Worm (Caenorhabditis elegans) whole organism, young adult: Measurements from ENCODE around the gene chtb-2.
A peak's percentile ranks its signal among the peaks of the same experiment; 100 is the strongest.

ENCODE experiments used
- B0336.3 ChIP-seq: fragments of 200-800 bp; sonication (Bioruptor generic); IDR thresholded peaks from 2 replicates; pipeline ENCODE4 v1.3.6; 2022; ENCODE audit warnings: missing genetic modification characterization, missing compliant biosample characterization
- C17E4.6 ChIP-seq: fragments of 200-800 bp; sonication (Bioruptor generic); IDR thresholded peaks from 2 replicates; pipeline ENCODE4 v1.3.6; 2022; ENCODE audit warnings: missing genetic modification reagents, missing genetic modification characterization, missing compliant biosample characterization
- F37B4.10 ChIP-seq: fragments of 200-800 bp; sonication (Bioruptor generic); IDR thresholded peaks from 2 replicates; pipeline ENCODE4 v1.3.6; 2022; ENCODE audit warnings: missing genetic modification characterization, missing compliant biosample characterization
- K11D2.4 ChIP-seq: fragments of 200-800 bp; sonication (Bioruptor generic); IDR thresholded peaks from 2 replicates; pipeline ENCODE4 v1.3.6; 2022; ENCODE audit warnings: missing genetic modification reagents, missing genetic modification characterization, missing compliant biosample characterization
- T07F8.4 ChIP-seq: sonication (generic microtip); optimal IDR thresholded peaks from 2 replicates; lab custom pipeline; 2016; ENCODE audit warnings: mild to moderate bottlenecking, missing genetic modification characterization, moderate library complexity, missing compliant biosample characterization
- Y53F4B.3 ChIP-seq: fragments of 200-800 bp; sonication (Bioruptor generic); IDR thresholded peaks from 2 replicates; pipeline ENCODE4 v1.3.6; 2022; ENCODE audit warnings: missing genetic modification reagents, missing genetic modification characterization, missing compliant biosample characterization
- Y53G8AR.9 ChIP-seq: fragments of 200-800 bp; sonication (Bioruptor generic); conservative IDR thresholded peaks from 2 replicates; pipeline ENCODE4 v1.3.6; 2022; ENCODE audit warnings: missing genetic modification reagents, missing genetic modification characterization, missing compliant biosample characterization
- Y79H2A.3 ChIP-seq: fragments of 200-800 bp; sonication (Bioruptor generic); conservative IDR thresholded peaks from 2 replicates; pipeline ENCODE4 v1.3.6; 2022; ENCODE audit warnings: missing genetic modification reagents, missing genetic modification characterization, missing compliant biosample characterization
- akir-1 ChIP-seq: fragments of 200-800 bp; sonication (Bioruptor generic); optimal IDR thresholded peaks from 2 replicates; lab custom pipeline; 2018; ENCODE audit warnings: mild to moderate bottlenecking, missing genetic modification characterization, moderate library complexity, missing compliant biosample characterization
- athp-1 ChIP-seq: sonication (generic microtip); optimal IDR thresholded peaks from 2 replicates; lab custom pipeline; 2017; ENCODE audit warnings: mild to moderate bottlenecking, missing genetic modification characterization, missing compliant biosample characterization
- attf-5 ChIP-seq: fragments of 200-800 bp; sonication (Bioruptor generic); optimal IDR thresholded peaks from 2 replicates; lab custom pipeline; 2018; ENCODE audit warnings: mild to moderate bottlenecking, missing genetic modification characterization, missing compliant biosample characterization
- attf-6 ChIP-seq: fragments of 200-800 bp; sonication (Bioruptor generic); IDR thresholded peaks from 2 replicates; pipeline ENCODE4 v1.3.6; 2022; ENCODE audit warnings: missing genetic modification reagents, missing genetic modification characterization, missing compliant biosample characterization
- cebp-1 ChIP-seq, 2 experiments: fragments of 200-800 bp in 1 of 2; sonication (Bioruptor generic) in 1 of 2; sonication (generic microtip) in 1 of 2; IDR thresholded peaks in 1 of 2; optimal IDR thresholded peaks in 1 of 2; 2 replicates each; pipeline versions ENCODE4 v1.3.6 to Lab custom; 2017 to 2022; ENCODE audit warnings: missing compliant biosample characterization in 2 of 2, missing genetic modification characterization in 2 of 2, mild to moderate bottlenecking in 1 of 2, missing genetic modification reagents in 1 of 2, moderate library complexity in 1 of 2
- chd-7 ChIP-seq: sonication (generic microtip); optimal IDR thresholded peaks from 2 replicates; lab custom pipeline; 2016; ENCODE audit warnings: mild to moderate bottlenecking, missing genetic modification characterization, moderate library complexity, missing compliant biosample characterization
- die-1 ChIP-seq: sonication (generic microtip); optimal IDR thresholded peaks from 2 replicates; lab custom pipeline; 2016; ENCODE audit warnings: missing genotype, mild to moderate bottlenecking, missing genetic modification characterization, missing compliant biosample characterization
- dpff-1 ChIP-seq: sonication (generic microtip); optimal IDR thresholded peaks from 2 replicates; lab custom pipeline; 2017; ENCODE audit warnings: mild to moderate bottlenecking, missing genetic modification characterization, missing compliant biosample characterization
- egl-18 ChIP-seq: fragments of 200-800 bp; sonication (Bioruptor generic); IDR thresholded peaks from 2 replicates; pipeline ENCODE4 v1.3.6; 2022; ENCODE audit warnings: missing genetic modification reagents, missing genetic modification characterization, missing compliant biosample characterization
- egrh-3 ChIP-seq: fragments of 200-800 bp; sonication (Bioruptor generic); IDR thresholded peaks from 2 replicates; pipeline ENCODE4 v1.3.6; 2022; ENCODE audit warnings: missing genetic modification reagents, missing genetic modification characterization, missing compliant biosample characterization
- gei-17 ChIP-seq: fragments of 200-800 bp; sonication (Bioruptor generic); optimal IDR thresholded peaks from 2 replicates; lab custom pipeline; 2018; ENCODE audit warnings: mild to moderate bottlenecking, missing genetic modification characterization, missing compliant biosample characterization
- hlh-12 ChIP-seq: sonication (generic microtip); optimal IDR thresholded peaks from 2 replicates; lab custom pipeline; 2016; ENCODE audit warnings: missing genetic modification characterization, missing compliant biosample characterization
- hrde-1 ChIP-seq: sonication (generic microtip); optimal IDR thresholded peaks from 2 replicates; lab custom pipeline; 2016; ENCODE audit warnings: missing genetic modification characterization, mild to moderate bottlenecking, missing compliant biosample characterization, moderate library complexity, missing genotype, missing genetic modification reagents, borderline replicate concordance
- lin-40 ChIP-seq: sonication (generic microtip); optimal IDR thresholded peaks from 2 replicates; lab custom pipeline; 2016; ENCODE audit warnings: missing genetic modification characterization, mild to moderate bottlenecking, missing compliant biosample characterization, missing genotype, missing genetic modification reagents
- lin-54 ChIP-seq: fragments of 200-800 bp; sonication (Bioruptor generic); optimal IDR thresholded peaks from 2 replicates; lab custom pipeline; 2018; ENCODE audit warnings: mild to moderate bottlenecking, missing genetic modification characterization, missing compliant biosample characterization
- madf-8 ChIP-seq: fragments of 200-800 bp; sonication (Bioruptor generic); conservative IDR thresholded peaks from 2 replicates; pipeline ENCODE4 v1.3.6; 2022; ENCODE audit warnings: missing genetic modification reagents, missing genetic modification characterization, missing compliant biosample characterization
- mel-28 ChIP-seq: sonication (generic microtip); optimal IDR thresholded peaks from 2 replicates; lab custom pipeline; 2016; ENCODE audit warnings: borderline replicate concordance, mild to moderate bottlenecking, missing genetic modification characterization, missing compliant biosample characterization
- mes-4 ChIP-seq: sonication (generic microtip); optimal IDR thresholded peaks from 2 replicates; lab custom pipeline; 2016; ENCODE audit warnings: missing genotype, missing genetic modification characterization, missing compliant biosample characterization
- mxl-1 ChIP-seq: sonication (generic microtip); optimal IDR thresholded peaks from 2 replicates; lab custom pipeline; 2016; ENCODE audit warnings: missing genetic modification characterization, missing compliant biosample characterization
- nfya-1 ChIP-seq: sonication (generic microtip); optimal IDR thresholded peaks from 2 replicates; lab custom pipeline; 2017; ENCODE audit warnings: antibody characterized with exemption, missing compliant biosample characterization, missing genetic modification characterization, borderline replicate concordance; ENCODE audit not compliant: insufficient read depth
- nhr-120 ChIP-seq: fragments of 200-800 bp; sonication (Bioruptor generic); IDR thresholded peaks from 2 replicates; pipeline ENCODE4 v1.3.6; 2022; ENCODE audit warnings: missing genetic modification characterization, missing compliant biosample characterization
- nhr-179 ChIP-seq: sonication (generic microtip); optimal IDR thresholded peaks from 2 replicates; lab custom pipeline; 2016; ENCODE audit warnings: mild to moderate bottlenecking, missing genetic modification characterization, missing compliant biosample characterization
- nhr-90 ChIP-seq: sonication (generic microtip); optimal IDR thresholded peaks from 2 replicates; lab custom pipeline; 2016; ENCODE audit warnings: missing genotype, mild to moderate bottlenecking, missing genetic modification characterization, missing compliant biosample characterization
- rcor-1 ChIP-seq: fragments of 200-800 bp; sonication (Bioruptor generic); IDR thresholded peaks from 2 replicates; pipeline ENCODE4 v1.3.6; 2022; ENCODE audit warnings: missing genetic modification reagents, missing genetic modification characterization, missing compliant biosample characterization
- repo-1 ChIP-seq: sonication (generic microtip); optimal IDR thresholded peaks from 2 replicates; lab custom pipeline; 2017; ENCODE audit warnings: mild to moderate bottlenecking, missing genetic modification characterization, missing compliant biosample characterization
- rpc-1 ChIP-seq, 2 experiments: fragments of 150-350 bp in 1 of 2; sonication (generic microtip) in 1 of 2; optimal IDR thresholded peaks; 2 replicates each; lab custom pipeline; 2014 to 2018; ENCODE audit warnings: missing biosample characterization in 1 of 2, missing genetic modification characterization in 1 of 2, missing genetic modification reagents in 1 of 2, missing genotype in 1 of 2
- sea-2 ChIP-seq: fragments of 200-800 bp; sonication (Bioruptor generic); IDR thresholded peaks from 2 replicates; pipeline ENCODE4 v1.3.6; 2022; ENCODE audit warnings: missing genetic modification characterization, missing compliant biosample characterization
- snpc-1.1 ChIP-seq: sonication (generic microtip); optimal IDR thresholded peaks from 2 replicates; lab custom pipeline; 2017; ENCODE audit warnings: missing genetic modification characterization, mild to moderate bottlenecking, missing compliant biosample characterization, antibody characterized with exemption, moderate library complexity, missing genotype, missing genetic modification reagents; ENCODE audit not compliant: insufficient read depth
- snpc-3.4 ChIP-seq: sonication (generic microtip); optimal IDR thresholded peaks from 2 replicates; lab custom pipeline; 2017; ENCODE audit warnings: missing genetic modification characterization, mild to moderate bottlenecking, missing compliant biosample characterization, antibody characterized with exemption, moderate library complexity, missing genotype, missing genetic modification reagents
- tlf-1 ChIP-seq: fragments of 200-800 bp; sonication (Bioruptor generic); optimal IDR thresholded peaks from 2 replicates; lab custom pipeline; 2018; ENCODE audit warnings: mild to moderate bottlenecking, missing genetic modification characterization, missing compliant biosample characterization
- unc-130 ChIP-seq: sonication (generic microtip); optimal IDR thresholded peaks from 2 replicates; lab custom pipeline; 2016; ENCODE audit warnings: missing genetic modification reagents, missing genetic modification characterization, missing compliant biosample characterization
- zim-3 ChIP-seq: sonication (generic microtip); optimal IDR thresholded peaks from 2 replicates; lab custom pipeline; 2017; ENCODE audit warnings: mild to moderate bottlenecking, missing genetic modification characterization, moderate library complexity, missing compliant biosample characterization
- ztf-18 ChIP-seq: sonication (generic microtip); optimal IDR thresholded peaks from 2 replicates; lab custom pipeline; 2016; ENCODE audit warnings: missing genotype, mild to moderate bottlenecking, missing genetic modification characterization, missing compliant biosample characterization
- ztf-22 ChIP-seq: fragments of 200-800 bp; sonication (Bioruptor generic); optimal IDR thresholded peaks from 2 replicates; lab custom pipeline; 2018; ENCODE audit warnings: mild to moderate bottlenecking, missing genetic modification characterization, moderate library complexity, missing compliant biosample characterization
- ztf-3 ChIP-seq: fragments of 200-800 bp; sonication (Bioruptor generic); optimal IDR thresholded peaks from 2 replicates; lab custom pipeline; 2018; ENCODE audit warnings: mild to moderate bottlenecking, missing genetic modification characterization, missing compliant biosample characterization

The chtb-2 gene

ce11 chrIII:6462610-6463009, 20.4 kb upstream of the chtb-2 start, which contains the start of gene T26A5.8 (continued):
- TF ChIP-seq nhr-90: peak; percentile 7
- TF ChIP-seq B0336.3 (GFP tag; lab: Robert Waterston, UW): peak; percentile 81
- peak; percentile 51 for TF ChIP-seq die-1 (tag; lab: Kevin White, UChicago)
- TF ChIP-seq gei-17 (GFP tag; lab: Kevin White, UChicago): no peak
- no peak for TF ChIP-seq attf-5 (GFP tag; lab: Kevin White, UChicago)
- peak; percentile 82 for TF ChIP-seq hrde-1 (tag; lab: Kevin White, UChicago)
- no peak for TF ChIP-seq madf-8 (GFP tag; lab: Robert Waterston, UW)
- peak; percentile 44 for TF ChIP-seq repo-1 (tag; lab: Kevin White, UChicago)
- peak; percentile 11 for TF ChIP-seq tlf-1 (GFP tag; lab: Kevin White, UChicago)
- no peak for TF ChIP-seq mes-4
- TF ChIP-seq, all 124 proteins: peak for 43

ce11 chrIII:6463679-6464078, 19.3 kb upstream of the chtb-2 start, which contains the start of gene dlc-1:
Gene dlc-1 (minus strand): TSS chrIII:6463779.
- TF ChIP-seq K11D2.4 (GFP tag; lab: Robert Waterston, UW): no peak
- TF ChIP-seq Y53G8AR.9 (GFP tag; lab: Robert Waterston, UW): 0 out of 2 replicates have a peak, but pooled peaks have one; percentile 15

- TF ChIP-seq ztf-3 (GFP tag; lab: Kevin White, UChicago) (peak; percentile 40), rpc-1 (optimal IDR thresholded peaks at IDR 0.05; lab: Kevin White, UChicago) (no peak), rpc-1 (tag; optimal IDR thresholded peaks at IDR 0.05; lab: Kevin White, UChicago) (no peak), akir-1 (peak; percentile 62), K11D2.4 (GFP tag; lab: Robert Waterston, UW) (peak; percentile 86), F37B4.10 (GFP tag; lab: Robert Waterston, UW) (no peak), mxl-1 (tag; lab: Kevin White, UChicago) (no peak), lin-40 (tag; lab: Kevin White, UChicago) (no peak), rcor-1 (GFP tag; lab: Robert Waterston, UW) (peak; percentile 63), nhr-179 (tag; lab: Kevin White, UChicago) (no peak), C17E4.6 (GFP tag; lab: Robert Waterston, UW) (peak; percentile 88), zim-3 (tag; lab: Kevin White, UChicago) (peak; percentile 72), nfya-1 (tag; lab: Kevin White, UChicago) (no peak), dpff-1 (tag; lab: Kevin White, UChicago) (no peak), nhr-90 (peak; percentile 67), snpc-1.1 (tag; lab: Kevin White, UChicago) (no peak), T07F8.4 (peak; percentile 19), mel-28 (tag; lab: Kevin White, UChicago) (peak; percentile 20), Y79H2A.3 (GFP tag; lab: Robert Waterston, UW) (peak; percentile 84; the same call in 1 of the 2 replicates), egrh-3 (GFP tag; lab: Robert Waterston, UW) (peak; percentile 97), cebp-1 (GFP tag; IDR thresholded peaks at IDR 0.05; lab: Robert Waterston, UW) (peak; percentile 94), cebp-1 (tag; optimal IDR thresholded peaks at IDR 0.05; lab: Kevin White, UChicago) (peak; percentile 97), lin-54 (GFP tag; lab: Kevin White, UChicago) (peak; percentile 92), athp-1 (tag; lab: Kevin White, UChicago) (peak; percentile 80), unc-130 (GFP tag; lab: Kevin White, UChicago) (no peak), chd-7 (peak; percentile 94), Y53F4B.3 (GFP tag; lab: Robert Waterston, UW) (no peak; the same call in 1 of the 2 replicates), Y53G8AR.9 (GFP tag; lab: Robert Waterston, UW) (peak; percentile 88), snpc-3.4 (tag; lab: Kevin White, UChicago) (no peak), attf-6 (GFP tag; lab: Robert Waterston, UW) (no peak), ztf-18 (peak; percentile 78), egl-18 (GFP tag; lab: Robert Waterston, UW) (no peak), sea-2 (GFP tag; lab: Robert Waterston, UW) (no peak), nhr-120 (GFP tag; lab: Robert Waterston, UW) (no peak), ztf-22 (GFP tag; lab: Kevin White, UChicago) (peak; percentile 72), hlh-12 (no peak)
Measured at ce11 chrIII:6464113-6464571, 18.9 kb upstream of the chtb-2 start.
